Fruit fly (Drosophila melanogaster) Kc167 (cell line): Measurements from ENCODE around the gene Art6.

Source experiments
- Myc ChIP-seq: fragments of >200 bp; optimal IDR thresholded peaks from 2 replicates; lab custom pipeline; 2017; ENCODE audit warnings: missing external identifiers
- Sin3A ChIP-seq: fragments of >200 bp; optimal IDR thresholded peaks from 2 replicates; lab custom pipeline; 2018; ENCODE audit warnings: missing external identifiers
- h ChIP-seq: fragments of >200 bp; optimal IDR thresholded peaks from 3 replicates; lab custom pipeline; 2018; ENCODE audit warnings: missing external identifiers
- psq ChIP-seq: fragments of >200 bp; optimal IDR thresholded peaks from 2 replicates; lab custom pipeline; 2017; ENCODE audit warnings: missing external identifiers
- ttk ChIP-seq: sonication (Bioruptor generic); optimal IDR thresholded peaks from 2 replicates; lab custom pipeline; 2017; ENCODE audit warnings: missing external identifiers

dm6 chr3R:13976070-13976492, 30.5 kb upstream of the Art6 start:
- TF ChIP-seq psq (lab: Kevin White, UChicago) (no peak), Sin3A (lab: Kevin White, UChicago) (no peak), Myc (lab: Kevin White, UChicago) (no peak), h (no peak), ttk (lab: Kevin White, UChicago) (no peak)
